Fruit fly (Drosophila melanogaster) whole organism, adult: ENCODE measurements around the gene WDR79.

ENCODE experiments used
- CG11617 ChIP-seq: fragments of 200-800 bp; sonication (Bioruptor generic); optimal IDR thresholded peaks from 2 replicates; lab custom pipeline; 2017; ENCODE audit warnings: mild to moderate bottlenecking, missing biosample characterization, missing genetic modification reagents, missing genetic modification characterization
- CG14711 ChIP-seq: fragments of 200-800 bp; sonication (Bioruptor generic); optimal IDR thresholded peaks from 2 replicates; lab custom pipeline; 2018; ENCODE audit warnings: missing biosample characterization, mild to moderate bottlenecking, missing genetic modification characterization, moderate library complexity
- CG1620 ChIP-seq: fragments of 200-800 bp; sonication (Bioruptor generic); optimal IDR thresholded peaks from 2 replicates; lab custom pipeline; 2016; ENCODE audit warnings: missing biosample characterization, missing genetic modification characterization
- CG7045 ChIP-seq: fragments of 200-800 bp; sonication (Bioruptor generic); optimal IDR thresholded peaks from 2 replicates; lab custom pipeline; 2017; ENCODE audit warnings: missing biosample characterization, mild to moderate bottlenecking, missing genetic modification characterization
- CG7101 ChIP-seq: fragments of 200-800 bp; sonication (Bioruptor generic); optimal IDR thresholded peaks from 2 replicates; lab custom pipeline; 2018; ENCODE audit warnings: missing biosample characterization, mild to moderate bottlenecking, missing genetic modification characterization, moderate library complexity
- Clk ChIP-seq: fragments of 200-800 bp; sonication (Bioruptor generic); optimal IDR thresholded peaks from 2 replicates; lab custom pipeline; 2017; ENCODE audit warnings: missing biosample characterization, missing genetic modification characterization
- Crg-1 ChIP-seq: fragments of 200-800 bp; sonication (Bioruptor generic); optimal IDR thresholded peaks from 2 replicates; lab custom pipeline; 2016; ENCODE audit warnings: missing biosample characterization, missing genetic modification characterization
- Hr96 ChIP-seq: fragments of 200-800 bp; sonication (Bioruptor generic); optimal IDR thresholded peaks from 2 replicates; lab custom pipeline; 2016; ENCODE audit warnings: missing biosample characterization, missing genetic modification characterization
- kay ChIP-seq: fragments of 200-800 bp; sonication (Bioruptor generic); peaks from one replicate; lab custom pipeline; 2016; ENCODE audit warnings: missing biosample characterization, missing genetic modification characterization, borderline replicate concordance
- pad ChIP-seq: fragments of 200-800 bp; sonication (Bioruptor generic); optimal IDR thresholded peaks from 3 replicates; lab custom pipeline; 2017; ENCODE audit warnings: missing biosample characterization, missing genetic modification characterization, mild to moderate bottlenecking, moderate library complexity, missing genetic modification reagents

- peak; percentile 99 for TF ChIP-seq kay
- peak; percentile 31 for TF ChIP-seq CG1620 (GFP tag; lab: Kevin White, UChicago)
- TF ChIP-seq pad: peak; percentile 86
- TF ChIP-seq Hr96 (GFP tag; lab: Kevin White, UChicago): no peak
- TF ChIP-seq CG7045 (GFP tag; lab: Kevin White, UChicago): peak; percentile 13
- TF ChIP-seq CG11617 (GFP tag; lab: Kevin White, UChicago): peak; percentile 48
- TF ChIP-seq Crg-1 (GFP tag; lab: Kevin White, UChicago): peak; percentile 81
- peak; percentile 40 for TF ChIP-seq CG7101 (tag; lab: Kevin White, UChicago)
- peak; percentile 91 for TF ChIP-seq Clk (GFP tag; lab: Kevin White, UChicago)
- peak; percentile 18 for TF ChIP-seq CG14711 (tag; lab: Kevin White, UChicago)
Measured at dm6 chr2L:6078757-6079351, 48.7 kb downstream of the WDR79 start.
